Worm (Caenorhabditis elegans) whole organism, L4/young adult: Measurements from ENCODE around the gene T10F2.5.

Experiments
- W03F9.2 ChIP-seq: fragments of 150-350 bp; optimal IDR thresholded peaks from 2 replicates; lab custom pipeline; 2014; ENCODE audit warnings: missing biosample characterization, missing genetic modification characterization
- dao-5 ChIP-seq: sonication (generic microtip); optimal IDR thresholded peaks from 2 replicates; lab custom pipeline; 2016; ENCODE audit warnings: missing genotype, missing genetic modification characterization, moderate library complexity, missing compliant biosample characterization
- him-1 ChIP-seq: sonication (generic microtip); optimal IDR thresholded peaks from 2 replicates; lab custom pipeline; 2016; ENCODE audit warnings: missing genotype, missing genetic modification reagents, missing genetic modification characterization, missing compliant biosample characterization

Gene T10F2.5

DNA sequence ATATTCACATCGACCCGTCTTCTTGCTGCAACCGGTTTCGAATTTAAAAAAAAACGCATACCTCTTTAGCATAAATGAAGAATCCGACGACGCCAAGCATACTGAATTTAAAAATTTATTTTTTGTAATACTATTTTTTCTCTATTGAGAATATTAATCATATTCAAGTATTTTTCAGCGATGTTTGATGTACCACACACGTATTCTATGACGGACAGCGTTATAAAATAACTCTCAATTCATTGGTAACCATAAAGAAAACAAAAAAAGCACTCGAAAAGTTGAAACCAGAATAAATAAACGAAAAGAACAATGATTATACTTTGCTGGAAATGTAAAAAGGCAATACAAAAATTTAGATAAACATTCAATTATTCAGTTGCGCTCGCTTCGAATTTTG, at the start of gene T10F2.5:
TSS of gene T10F2.5 (minus strand) at position 101 of the 400 bp plus-strand sequence.
- no peak for TF ChIP-seq him-1 (tag; lab: Kevin White, UChicago)
- TF ChIP-seq W03F9.2, result no peak
- no peak for TF ChIP-seq dao-5 (tag; lab: Kevin White, UChicago)

DNA sequence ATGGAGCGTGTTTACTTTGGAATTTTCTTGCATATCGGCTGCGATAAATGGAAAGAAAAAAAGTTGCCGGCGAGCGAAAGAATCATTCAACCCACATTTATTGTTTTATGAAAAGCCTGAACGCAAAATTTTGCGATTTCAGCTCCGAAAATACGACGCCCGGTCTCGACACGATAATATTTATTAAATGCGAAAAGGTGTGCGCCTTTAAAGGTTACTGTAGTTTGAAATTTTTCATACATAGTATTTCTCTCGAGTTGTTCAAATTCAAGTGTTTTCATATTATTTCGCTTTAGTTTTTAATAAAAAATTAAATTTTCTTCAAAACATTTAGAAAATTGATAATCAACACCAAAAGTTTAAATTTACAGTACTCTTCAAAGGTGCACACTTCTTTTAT, 49.6 kb upstream of the T10F2.5 start, which contains the start of gene syx-16:
TSS of gene syx-16 (minus strand) at position 118 of the 400 bp plus-strand sequence.
- TF ChIP-seq W03F9.2 (no peak), him-1 (tag; lab: Kevin White, UChicago) (no peak), dao-5 (tag; lab: Kevin White, UChicago) (no peak)

DNA sequence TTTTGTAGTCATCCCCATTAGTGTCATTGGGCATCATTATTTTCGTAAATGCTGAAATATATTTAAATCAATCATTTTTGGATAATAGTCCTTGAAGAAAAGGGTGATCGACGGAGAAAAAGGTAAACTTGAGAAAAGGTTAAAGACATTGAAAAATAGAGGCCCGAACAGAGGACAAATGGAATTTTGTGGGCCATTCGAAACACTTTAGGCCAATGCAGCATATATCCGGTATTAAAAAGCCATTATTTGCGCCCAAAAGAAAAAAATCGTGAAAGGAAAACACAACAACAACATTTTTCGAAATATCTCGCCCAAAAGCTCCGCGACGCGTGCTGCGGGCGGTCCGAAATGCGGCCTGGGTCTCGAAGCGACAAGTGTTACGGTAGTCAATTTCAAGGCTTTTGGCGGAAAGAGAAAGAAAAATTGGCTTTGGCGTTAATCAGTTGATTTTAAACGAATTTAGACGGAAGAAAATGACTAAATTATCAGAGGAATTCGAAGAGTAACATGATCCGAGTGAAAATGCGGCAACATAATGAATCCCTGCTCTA, 47.5 kb upstream of the T10F2.5 start, which contains the start of gene morc-1:
TSS of gene morc-1 (minus strand) at position 51 of the 554 bp plus-strand sequence.
- TF ChIP-seq dao-5 (tag; lab: Kevin White, UChicago), result no peak
- TF ChIP-seq W03F9.2, result no peak
- TF ChIP-seq him-1 (tag; lab: Kevin White, UChicago), result no peak

DNA sequence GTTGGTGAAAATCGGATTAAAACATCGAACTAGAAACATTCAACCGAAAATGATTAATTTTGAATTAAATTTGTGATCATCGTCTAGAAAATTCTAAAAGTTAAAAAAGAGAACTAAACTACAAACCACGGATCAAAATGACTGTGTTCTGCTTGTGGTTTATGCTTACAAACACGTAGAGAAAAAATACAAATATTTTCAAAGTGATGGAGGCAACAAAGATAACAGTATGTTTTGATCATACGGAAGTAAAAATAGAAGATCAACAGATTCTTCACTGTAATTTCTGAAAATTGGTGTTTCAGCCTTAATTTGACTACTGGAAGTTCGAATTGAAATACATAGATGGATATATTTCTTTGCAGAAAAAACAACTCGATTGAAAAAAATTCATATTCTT, 43.9 kb upstream of the T10F2.5 start:
- TF ChIP-seq dao-5 (tag; lab: Kevin White, UChicago) (no peak), W03F9.2 (peak; percentile 8)

DNA sequence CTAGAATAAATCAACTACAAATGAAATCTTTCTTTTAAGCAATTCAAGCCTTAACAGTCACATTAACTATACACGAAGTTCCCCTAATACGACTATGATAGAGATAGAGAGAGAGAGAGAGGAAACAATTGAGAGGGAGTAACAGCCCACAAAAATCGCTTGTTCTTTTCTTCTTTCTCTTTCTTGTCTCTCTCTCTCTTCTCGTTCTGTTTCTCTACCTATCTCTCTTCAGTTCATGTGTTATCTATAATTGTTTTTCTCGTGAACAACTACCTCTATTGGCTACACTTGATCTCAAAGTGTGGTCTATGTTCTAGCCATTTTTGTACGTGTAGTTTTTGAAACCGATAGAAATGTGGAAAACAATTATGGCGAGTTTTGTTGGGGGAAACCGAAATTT, 43.2 kb upstream of the T10F2.5 start:
- TF ChIP-seq dao-5 (tag; lab: Kevin White, UChicago) (no peak), W03F9.2 (peak; percentile 46), him-1 (tag; lab: Kevin White, UChicago) (no peak)

DNA sequence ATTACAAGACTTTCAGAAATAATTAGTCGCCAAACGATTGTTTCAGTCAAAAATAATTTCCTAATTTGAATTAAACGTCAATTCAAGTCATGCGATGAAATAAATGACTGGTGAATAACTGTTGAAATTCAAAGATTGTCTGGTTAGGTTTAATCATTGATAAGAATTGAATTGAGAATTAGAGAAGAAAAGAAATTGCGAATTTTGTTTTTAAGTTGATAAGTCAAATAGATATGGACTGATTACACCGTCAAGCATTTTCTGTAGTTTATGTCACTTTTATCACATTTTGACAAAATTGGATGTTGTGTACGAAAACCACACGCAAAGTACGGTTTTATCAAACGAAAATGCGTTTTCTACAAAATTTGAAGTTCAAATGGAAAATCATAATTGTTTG, 41.9 kb upstream of the T10F2.5 start:
- no peak for TF ChIP-seq W03F9.2
- TF ChIP-seq him-1 (tag; lab: Kevin White, UChicago), result no peak
- no peak for TF ChIP-seq dao-5 (tag; lab: Kevin White, UChicago)

DNA sequence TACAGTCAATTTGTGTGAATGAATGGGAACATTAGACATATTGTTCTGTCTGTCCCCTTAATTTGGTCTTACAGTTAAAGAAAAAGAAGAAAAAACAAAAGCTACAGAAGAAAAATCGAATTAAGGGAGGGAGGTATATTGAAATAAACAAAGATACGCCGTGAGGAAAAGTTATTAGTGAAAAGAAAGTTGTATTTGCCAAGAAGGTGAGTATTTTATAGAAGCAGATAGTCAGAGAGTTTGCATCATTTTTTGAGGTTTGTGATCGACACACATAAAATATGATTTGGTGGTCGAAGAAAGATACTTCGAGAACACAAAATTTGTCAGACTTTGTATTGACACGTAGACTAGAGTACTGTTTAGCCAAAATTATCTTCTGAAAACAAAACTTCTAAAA, 40.9 kb upstream of the T10F2.5 start:
- TF ChIP-seq him-1 (tag; lab: Kevin White, UChicago) (no peak), W03F9.2 (no peak), dao-5 (tag; lab: Kevin White, UChicago) (no peak)

DNA sequence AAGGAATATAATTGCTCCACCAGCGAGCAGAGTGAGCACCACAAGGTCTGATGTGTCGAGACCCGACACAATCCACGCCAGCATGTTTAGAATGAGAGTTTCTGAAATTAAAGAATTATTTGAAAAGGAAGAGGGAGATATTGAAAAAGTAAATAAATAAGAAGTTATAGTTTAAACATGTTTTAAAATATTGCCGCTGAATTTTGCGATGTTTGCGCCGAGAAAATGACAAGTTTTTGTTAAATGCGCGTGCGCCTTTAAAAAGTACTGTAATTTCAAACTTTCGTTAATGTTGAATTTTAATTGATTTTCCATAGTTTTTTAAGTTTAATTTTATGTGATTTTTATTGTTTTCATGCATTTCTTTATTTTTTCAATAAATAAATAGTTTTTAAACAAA, 40.2 kb upstream of the T10F2.5 start, which contains the start of gene emb-8:
TSS of gene emb-8 (minus strand) at position 101 of the 400 bp plus-strand sequence.
- TF ChIP-seq him-1 (tag; lab: Kevin White, UChicago) (no peak), dao-5 (tag; lab: Kevin White, UChicago) (no peak), W03F9.2 (no peak)

DNA sequence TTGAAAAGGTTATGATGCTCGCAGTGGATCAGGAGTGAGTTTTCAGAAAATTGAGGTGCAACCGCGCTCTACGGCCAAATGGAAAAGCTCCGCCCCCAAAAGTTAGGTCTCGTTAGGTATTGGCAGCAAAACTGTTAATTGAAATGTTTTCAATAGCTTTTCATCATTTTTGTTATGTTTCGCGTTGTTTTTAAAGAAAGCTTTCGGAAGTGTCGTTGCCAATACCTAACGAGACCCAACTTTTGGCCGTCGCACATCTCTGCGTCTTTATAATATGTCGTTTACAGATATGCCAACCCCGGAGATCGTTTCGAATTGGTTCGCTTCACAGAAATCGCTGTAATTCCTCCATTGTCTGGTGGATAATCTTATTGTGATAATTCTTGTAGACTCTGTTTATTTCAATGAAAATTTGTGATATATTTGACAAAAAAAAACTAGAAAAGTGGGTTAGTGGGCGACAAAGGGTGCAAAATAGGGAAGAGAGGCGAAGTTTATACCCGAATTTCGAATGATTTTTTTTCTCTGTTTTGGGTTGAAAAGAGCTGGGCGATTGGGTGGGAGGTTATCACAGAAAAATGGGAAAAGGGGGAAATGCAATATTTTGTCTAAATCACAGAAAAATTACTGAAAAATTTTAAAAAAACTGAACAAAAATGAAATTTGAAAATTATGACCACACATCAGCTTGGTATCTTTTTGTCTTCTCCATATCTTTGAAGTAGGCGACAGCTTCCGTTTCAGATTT, 37.1 kb upstream of the T10F2.5 start:
- no peak for TF ChIP-seq W03F9.2
- no peak for TF ChIP-seq dao-5 (tag; lab: Kevin White, UChicago)
- no peak for TF ChIP-seq him-1 (tag; lab: Kevin White, UChicago)

DNA sequence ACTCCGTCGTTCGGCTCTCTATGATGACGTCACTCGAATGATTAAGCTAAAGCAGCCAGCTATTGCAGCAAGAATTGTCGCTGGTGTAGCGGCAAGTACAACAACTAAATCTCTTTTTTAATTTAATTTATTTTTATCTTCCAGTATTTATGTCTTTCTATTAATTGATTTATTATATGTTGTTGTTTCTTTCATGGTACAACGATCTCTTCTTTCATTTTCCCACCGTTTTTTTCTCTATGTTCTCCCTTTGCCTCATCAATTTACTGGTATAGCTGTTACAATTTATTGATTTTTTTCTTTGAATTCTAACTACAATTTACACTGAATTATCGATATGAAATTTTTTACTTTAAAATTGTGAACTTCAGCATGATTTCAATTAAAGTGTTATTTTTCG, 36.3 kb upstream of the T10F2.5 start, which contains the start of gene moc-6:
TSS of gene moc-6 (plus strand) at position 301 of the 400 bp plus-strand sequence.
- TF ChIP-seq W03F9.2 (no peak), him-1 (tag; lab: Kevin White, UChicago) (no peak), dao-5 (tag; lab: Kevin White, UChicago) (no peak)

DNA sequence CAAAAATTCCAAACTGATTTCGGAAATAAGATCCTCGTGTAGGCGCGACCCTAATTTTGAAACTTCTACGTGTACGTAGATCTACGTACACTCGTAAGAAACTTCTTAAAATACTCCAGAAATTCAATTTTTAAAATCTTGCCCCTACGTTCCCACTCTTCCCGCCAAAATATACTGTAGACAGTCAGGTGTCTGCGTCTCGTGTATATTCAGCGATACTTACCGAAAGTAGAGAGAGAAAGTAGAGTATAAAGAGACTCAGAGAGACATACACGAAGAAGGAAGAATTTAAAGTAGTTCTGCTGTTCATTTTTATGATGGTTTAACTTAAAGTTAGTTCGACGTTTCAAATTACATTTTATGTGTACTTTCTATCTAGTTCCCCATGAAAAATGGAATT, 33.9 kb upstream of the T10F2.5 start:
- no peak for TF ChIP-seq dao-5 (tag; lab: Kevin White, UChicago)
- TF ChIP-seq him-1 (tag; lab: Kevin White, UChicago), result no peak
- TF ChIP-seq W03F9.2, result no peak

DNA sequence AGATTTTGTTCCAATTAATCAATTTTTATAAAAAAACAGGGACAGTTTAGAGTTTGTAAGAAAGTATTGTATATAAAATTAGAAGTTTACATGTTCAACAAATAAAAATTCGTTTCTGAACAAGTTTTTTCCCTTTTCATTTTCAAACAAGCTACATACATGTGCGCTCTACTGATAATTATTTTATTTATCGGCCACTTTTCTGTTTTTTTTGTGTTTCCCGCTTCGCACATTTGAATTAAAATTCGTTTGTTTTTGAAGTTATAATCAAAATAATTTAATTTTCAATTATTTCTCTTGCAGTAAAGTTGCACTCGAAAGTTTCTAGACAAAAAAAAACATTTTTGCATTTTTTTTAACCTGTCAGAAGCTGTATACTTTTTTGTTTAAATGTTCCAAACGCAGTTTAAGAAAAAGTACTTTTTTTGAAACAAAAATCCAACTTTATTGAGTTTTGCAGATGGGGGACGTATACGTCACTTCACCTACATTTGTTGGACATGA, 31.3 kb upstream of the T10F2.5 start, which contains the start of gene hira-1:
TSS of gene hira-1 (plus strand) at position 454 of the 504 bp plus-strand sequence.
- TF ChIP-seq W03F9.2, result peak; percentile 45
- no peak for TF ChIP-seq him-1 (tag; lab: Kevin White, UChicago)

DNA sequence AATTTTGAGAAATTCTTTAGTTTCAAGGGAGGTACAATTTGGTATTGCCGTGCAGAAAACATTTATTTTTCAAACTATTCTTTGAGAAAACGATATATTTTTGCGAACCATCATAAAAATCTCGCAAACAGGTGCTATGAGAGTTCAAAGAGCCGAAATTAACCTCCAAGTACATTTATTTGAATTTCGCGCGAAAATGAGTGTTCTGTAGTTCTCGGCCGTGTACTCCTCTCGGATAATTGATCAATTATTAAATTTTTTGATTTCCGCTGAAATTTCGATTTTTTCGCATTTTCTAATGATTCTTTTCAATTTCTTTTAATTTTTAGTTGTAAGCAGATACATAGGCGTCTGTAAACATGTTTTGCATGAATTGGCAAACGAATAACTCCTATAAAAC, 30.8 kb upstream of the T10F2.5 start:
- TF ChIP-seq him-1 (tag; lab: Kevin White, UChicago) (no peak), W03F9.2 (no peak), dao-5 (tag; lab: Kevin White, UChicago) (no peak)

DNA sequence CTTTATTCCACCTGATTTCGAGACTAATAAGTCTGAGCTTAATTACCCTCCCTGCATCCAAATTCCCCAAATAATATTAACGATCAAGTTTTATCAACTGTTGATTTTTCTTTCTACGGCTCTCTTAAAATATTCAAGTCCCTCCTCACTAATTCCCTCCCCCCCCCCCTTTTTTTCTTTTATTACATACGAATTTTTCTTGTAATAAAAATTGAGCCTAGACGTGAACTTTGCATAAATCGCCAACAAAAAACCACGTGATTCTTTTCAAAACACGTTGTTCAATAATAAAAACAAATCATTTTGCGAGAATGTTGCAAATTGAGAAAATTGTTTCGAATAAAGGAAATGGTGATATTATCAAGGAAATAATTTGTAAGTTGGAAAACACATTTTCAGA, 29.0 kb upstream of the T10F2.5 start, which contains the start of gene K10D2.8:
TSS of gene K10D2.8 (plus strand) at position 301 of the 400 bp plus-strand sequence.
- no peak for TF ChIP-seq dao-5 (tag; lab: Kevin White, UChicago)
